Worm (Caenorhabditis elegans) whole organism, early embryonic: Measurements from ENCODE around the gene K09E9.1.

Experiments used
- ets-7 ChIP-seq: sonication (generic microtip); optimal IDR thresholded peaks from 2 replicates; lab custom pipeline; 2016; ENCODE audit warnings: missing genotype, missing genetic modification characterization, missing compliant biosample characterization
- flt-1 ChIP-seq: fragments of 200-800 bp; sonication (Bioruptor generic); IDR thresholded peaks from 2 replicates; pipeline ENCODE4 v1.3.6; 2022; ENCODE audit warnings: missing genetic modification characterization, missing compliant biosample characterization
- pes-1 ChIP-seq: fragments of 200-800 bp; sonication (Bioruptor generic); IDR thresholded peaks from 2 replicates; pipeline ENCODE4 v1.3.6; 2022; ENCODE audit warnings: missing genetic modification reagents, missing genetic modification characterization, missing compliant biosample characterization
- tbx-37 ChIP-seq: fragments of 200-800 bp; sonication (Bioruptor generic); conservative IDR thresholded peaks from 2 replicates; pipeline ENCODE4 v1.3.6; 2022; ENCODE audit warnings: missing genetic modification reagents, missing genetic modification characterization, missing compliant biosample characterization

ce11 chrX:15650428-15650827, 30.1 kb downstream of the K09E9.1 start:
- TF ChIP-seq flt-1 (GFP tag; lab: Robert Waterston, UW) (no peak), pes-1 (GFP tag; lab: Robert Waterston, UW) (no peak), ets-7 (tag; lab: Kevin White, UChicago) (no peak), tbx-37 (no peak)
